Worm (Caenorhabditis elegans) whole organism, L3 larva: ENCODE data around the gene elf-1.

ENCODE experiments used
- ceh-28 ChIP-seq: fragments of 150-350 bp; optimal IDR thresholded peaks from 2 replicates; lab custom pipeline; 2014; ENCODE audit warnings: missing biosample characterization, missing genetic modification reagents, missing genetic modification characterization
- mdl-1 ChIP-seq: fragments of 150-350 bp; optimal IDR thresholded peaks from 2 replicates; lab custom pipeline; 2014; ENCODE audit warnings: missing biosample characterization, missing genetic modification characterization

DNA sequence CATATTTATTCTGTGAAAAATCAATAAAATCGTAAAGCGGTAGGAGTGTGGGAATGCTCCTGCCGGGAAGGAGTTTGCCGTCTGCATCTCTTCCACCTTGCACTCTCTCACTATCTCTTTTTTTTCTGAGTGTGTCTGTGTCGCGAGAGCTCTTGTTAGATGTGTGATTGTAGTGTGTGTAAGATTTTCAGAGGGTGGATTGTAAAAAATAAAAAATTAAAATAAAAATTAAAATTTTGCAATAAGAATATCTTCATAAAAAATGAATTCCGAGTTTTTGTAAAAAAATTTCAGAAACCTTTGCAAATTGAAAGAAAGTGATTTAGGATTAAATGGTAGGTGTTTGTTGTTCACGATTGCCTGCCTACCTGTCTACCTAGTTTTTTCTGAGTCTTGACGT, 7.4 kb downstream of the elf-1 start, which contains the start of gene sel-15:
- TF ChIP-seq mdl-1 = no peak
- no peak for TF ChIP-seq ceh-28 (tag; lab: Kevin White, UChicago)
